Worm (Caenorhabditis elegans) whole organism, early embryonic: ENCODE data around the gene ribo-1.

Source experiments
- ama-1 ChIP-seq: fragments of 150-350 bp; optimal IDR thresholded peaks from 2 replicates; lab custom pipeline; 2014
- ceh-36 ChIP-seq: sonication (generic microtip); optimal IDR thresholded peaks from 2 replicates; lab custom pipeline; 2016; ENCODE audit warnings: missing genetic modification characterization, inconsistent platforms, missing compliant biosample characterization

ce11 chrIV:6883342-6883741 lies 27.1 kb upstream of the ribo-1 start, which contains the start of gene tre-2:
- no peak for TF ChIP-seq ceh-36
- TF ChIP-seq ama-1 = no peak
